Fruit fly (Drosophila melanogaster) whole organism, wandering third instar larva: ENCODE measurements around the gene CG11095.
A peak's percentile ranks its signal among the peaks of the same experiment; 100 is the strongest.

Source experiments
- Abd-B ChIP-seq: fragments of >200 bp; optimal IDR thresholded peaks from 2 replicates; lab custom pipeline; 2017; ENCODE audit warnings: missing biosample characterization, missing genetic modification characterization
- CG32264 ChIP-seq: fragments of 200-800 bp; sonication (Bioruptor generic); optimal IDR thresholded peaks from 2 replicates; lab custom pipeline; 2016; ENCODE audit warnings: missing biosample characterization, missing genetic modification characterization
- CG9705 ChIP-seq: fragments of 200-800 bp; sonication (Bioruptor generic); optimal IDR thresholded peaks from 2 replicates; lab custom pipeline; 2018; ENCODE audit warnings: missing biosample characterization, mild to moderate bottlenecking, missing genetic modification characterization
- CrebA ChIP-seq: fragments of 200-800 bp; sonication (Bioruptor generic); optimal IDR thresholded peaks from 2 replicates; lab custom pipeline; 2016; ENCODE audit warnings: missing biosample characterization, mild to moderate bottlenecking, missing genetic modification characterization, borderline replicate concordance
- Dfd ChIP-seq: fragments of >200 bp; optimal IDR thresholded peaks from 2 replicates; lab custom pipeline; 2017; ENCODE audit warnings: missing biosample characterization, missing genetic modification characterization
- Dif ChIP-seq: fragments of 200-275, 200-300 bp; sonication (Bioruptor generic); optimal IDR thresholded peaks from 2 replicates; lab custom pipeline; 2018; ENCODE audit warnings: missing biosample characterization, missing genetic modification characterization; ENCODE audit not compliant: partially characterized antibody
- GATAd ChIP-seq: sonication (Bioruptor generic); optimal IDR thresholded peaks from 2 replicates; lab custom pipeline; 2016; ENCODE audit warnings: missing biosample characterization, missing genetic modification characterization
- HLH106 ChIP-seq: fragments of 200-800 bp; optimal IDR thresholded peaks from 3 replicates; lab custom pipeline; 2019; ENCODE audit warnings: missing biosample characterization, mild to moderate bottlenecking, missing genetic modification characterization, moderate library complexity
- Hnf4 ChIP-seq: fragments of 200-800 bp; sonication (Bioruptor generic); optimal IDR thresholded peaks from 2 replicates; lab custom pipeline; 2016; ENCODE audit warnings: missing biosample characterization, mild to moderate bottlenecking, missing genetic modification characterization
- Hr78 ChIP-seq: fragments of >200 bp; optimal IDR thresholded peaks from 2 replicates; lab custom pipeline; 2017; ENCODE audit warnings: missing biosample characterization, missing genetic modification characterization
- Hr83 ChIP-seq: fragments of 200-300 bp; sonication (Bioruptor generic); optimal IDR thresholded peaks from 2 replicates; lab custom pipeline; 2016; ENCODE audit warnings: missing biosample characterization, mild to moderate bottlenecking, missing genetic modification characterization, moderate library complexity; ENCODE audit not compliant: poor library complexity, severe bottlenecking
- Jra ChIP-seq: sonication (Bioruptor generic); optimal IDR thresholded peaks from 2 replicates; lab custom pipeline; 2016; ENCODE audit warnings: missing biosample characterization, missing genetic modification characterization
- Mio ChIP-seq: sonication (Bioruptor generic); optimal IDR thresholded peaks from 2 replicates; lab custom pipeline; 2016; ENCODE audit warnings: missing biosample characterization, missing genetic modification characterization
- Myc ChIP-seq: fragments of >200 bp; optimal IDR thresholded peaks from 2 replicates; lab custom pipeline; 2017
- N ChIP-seq: fragments of >200 bp; optimal IDR thresholded peaks from 2 replicates; lab custom pipeline; 2018; ENCODE audit warnings: missing biosample characterization, missing external identifiers, missing genetic modification characterization
- OdsH ChIP-seq: fragments of 200-800 bp; sonication (Bioruptor generic); optimal IDR thresholded peaks from 2 replicates; lab custom pipeline; 2016; ENCODE audit warnings: missing biosample characterization, mild to moderate bottlenecking, missing genetic modification characterization
- Rel ChIP-seq, 2 experiments: fragments of 200-800 bp; sonication (Bioruptor generic) in 1 of 2; optimal IDR thresholded peaks; 2 replicates in 1 of 2; 3 replicates in 1 of 2; lab custom pipeline; 2016 to 2019; ENCODE audit warnings: mild to moderate bottlenecking in 2 of 2, missing biosample characterization in 2 of 2, missing genetic modification characterization in 2 of 2, moderate library complexity in 1 of 2
- Sp1 ChIP-seq: fragments of 200-800 bp; sonication (Bioruptor generic); optimal IDR thresholded peaks from 3 replicates; lab custom pipeline; 2019; ENCODE audit warnings: missing biosample characterization, mild to moderate bottlenecking, missing genetic modification characterization, moderate library complexity
- Vsx2 ChIP-seq: fragments of 200-300, 225-300 bp; sonication (Bioruptor generic); optimal IDR thresholded peaks from 2 replicates; lab custom pipeline; 2018; ENCODE audit warnings: missing biosample characterization, missing genetic modification characterization; ENCODE audit not compliant: partially characterized antibody
- br ChIP-seq: fragments of 200-800 bp; sonication (Bioruptor generic); optimal IDR thresholded peaks from 2 replicates; lab custom pipeline; 2016; ENCODE audit warnings: missing biosample characterization, missing genetic modification characterization
- brk ChIP-seq: fragments of 200-800 bp; sonication (Bioruptor generic); optimal IDR thresholded peaks from 2 replicates; lab custom pipeline; 2016; ENCODE audit warnings: missing biosample characterization, mild to moderate bottlenecking, missing genetic modification characterization
- dl ChIP-seq, 2 experiments: fragments of 175-275, 200-275 bp in 1 of 2; fragments of 200-275 bp in 1 of 2; sonication (Bioruptor generic); optimal IDR thresholded peaks; lab custom pipeline; 2018; ENCODE audit warnings: mild to moderate bottlenecking in 2 of 2, missing biosample characterization in 2 of 2, missing genetic modification characterization in 2 of 2, moderate library complexity in 2 of 2; ENCODE audit not compliant: partially characterized antibody in 2 of 2, insufficient read depth in 1 of 2
- dmrt93B ChIP-seq: fragments of 200-800 bp; sonication (Bioruptor generic); optimal IDR thresholded peaks from 2 replicates; lab custom pipeline; 2018; ENCODE audit warnings: missing biosample characterization, mild to moderate bottlenecking, missing genetic modification characterization
- dsf ChIP-seq: sonication (Bioruptor generic); optimal IDR thresholded peaks from 2 replicates; lab custom pipeline; 2016; ENCODE audit warnings: missing biosample characterization, missing genetic modification characterization, borderline replicate concordance
- ey ChIP-seq: fragments of 200-800 bp; sonication (Bioruptor generic); optimal IDR thresholded peaks from 2 replicates; lab custom pipeline; 2016; ENCODE audit warnings: missing biosample characterization, missing genetic modification characterization
- foxo ChIP-seq, 2 experiments: fragments of 200-800 bp; sonication (Bioruptor generic); optimal IDR thresholded peaks; 2 replicates in 1 of 2; 3 replicates in 1 of 2; lab custom pipeline; 2016 to 2017; ENCODE audit warnings: missing biosample characterization in 2 of 2, missing genetic modification characterization in 2 of 2
- fru ChIP-seq: fragments of 200-800 bp; sonication (Bioruptor generic); optimal IDR thresholded peaks from 3 replicates; lab custom pipeline; 2016; ENCODE audit warnings: missing biosample characterization, mild to moderate bottlenecking, missing genetic modification characterization
- h ChIP-seq: fragments of 200-800 bp; sonication (Bioruptor generic); optimal IDR thresholded peaks from 3 replicates; lab custom pipeline; 2016; ENCODE audit warnings: missing biosample characterization, mild to moderate bottlenecking, missing genetic modification characterization
- jim ChIP-seq: fragments of 175-275, 200-325 bp; sonication (Bioruptor generic); optimal IDR thresholded peaks from 2 replicates; lab custom pipeline; 2016; ENCODE audit warnings: missing biosample characterization, mild to moderate bottlenecking, missing genetic modification characterization
- lola ChIP-seq: fragments of >200 bp; optimal IDR thresholded peaks from 2 replicates; lab custom pipeline; 2017; ENCODE audit warnings: missing biosample characterization, missing genetic modification characterization
- pan ChIP-seq: fragments of >200 bp; optimal IDR thresholded peaks from 2 replicates; lab custom pipeline; 2017
- psq ChIP-seq: fragments of 200-800 bp; sonication (Bioruptor generic); optimal IDR thresholded peaks from 3 replicates; lab custom pipeline; 2017; ENCODE audit warnings: missing biosample characterization, mild to moderate bottlenecking, missing genetic modification characterization, moderate library complexity
- rgr ChIP-seq: fragments of 200-800 bp; sonication (Bioruptor generic); optimal IDR thresholded peaks from 3 replicates; lab custom pipeline; 2016; ENCODE audit warnings: missing biosample characterization, mild to moderate bottlenecking, missing genetic modification characterization
- sage ChIP-seq: fragments of 200-800 bp; sonication (Bioruptor generic); optimal IDR thresholded peaks from 2 replicates; lab custom pipeline; 2016; ENCODE audit warnings: missing biosample characterization, mild to moderate bottlenecking, missing genetic modification characterization
- sv ChIP-seq: fragments of 200-800 bp; sonication (Bioruptor generic); optimal IDR thresholded peaks from 3 replicates; lab custom pipeline; 2016; ENCODE audit warnings: missing biosample characterization, missing genetic modification characterization
- tai ChIP-seq: sonication (Bioruptor generic); optimal IDR thresholded peaks from 2 replicates; lab custom pipeline; 2016; ENCODE audit warnings: missing biosample characterization, missing genetic modification characterization
- usp ChIP-seq: fragments of >200 bp; optimal IDR thresholded peaks from 2 replicates; lab custom pipeline; 2017; ENCODE audit warnings: missing biosample characterization, missing genetic modification characterization
- woc ChIP-seq: sonication (Bioruptor generic); optimal IDR thresholded peaks from 2 replicates; lab custom pipeline; 2016; ENCODE audit warnings: missing biosample characterization, mild to moderate bottlenecking, missing genetic modification characterization

Gene CG11095

dm6 chrX:13783958-13784907, 27.3 kb upstream of the CG11095 start:
- TF ChIP-seq br (GFP tag; lab: Kevin White, UChicago) (no peak), Sp1 (GFP tag; lab: Kevin White, UChicago) (no peak), Vsx2 (no peak), fru (GFP tag; lab: Kevin White, UChicago) (peak; percentile 36), lola (GFP tag; lab: Kevin White, UChicago) (no peak), CG32264 (GFP tag; lab: Kevin White, UChicago) (no peak), dsf (GFP tag; lab: Kevin White, UChicago) (no peak), foxo (GFP tag; optimal IDR thresholded peaks at IDR 0.05; lab: Kevin White, UChicago) (peak in 1 of 2 experiments; percentile 38), GATAd (GFP tag; lab: Kevin White, UChicago) (no peak), CG9705 (no peak), pan (lab: Kevin White, UChicago) (no peak), brk (GFP tag; lab: Kevin White, UChicago) (no peak), Dfd (GFP tag; lab: Kevin White, UChicago) (no peak), Rel (GFP tag; optimal IDR thresholded peaks at IDR 0.05; lab: Kevin White, UChicago) (no peak), Rel (tag; optimal IDR thresholded peaks at IDR 0.05; lab: Kevin White, UChicago) (no peak), sv (GFP tag; lab: Kevin White, UChicago) (no peak), Myc (lab: Kevin White, UChicago) (no peak), h (peak; percentile 14), Hr78 (GFP tag; lab: Kevin White, UChicago) (no peak), ey (peak; percentile 4), Jra (GFP tag; lab: Kevin White, UChicago) (no peak), tai (GFP tag; lab: Kevin White, UChicago) (no peak), Hnf4 (GFP tag; lab: Kevin White, UChicago) (no peak), Mio (no peak), jim (no peak), Hr83 (GFP tag; lab: Kevin White, UChicago) (no peak), HLH106 (no peak), rgr (GFP tag; lab: Kevin White, UChicago) (no peak), woc (GFP tag; lab: Kevin White, UChicago) (no peak), CrebA (GFP tag; lab: Kevin White, UChicago) (no peak), dl (GFP tag; optimal IDR thresholded peaks at IDR 0.05; lab: Kevin White, UChicago; ENCODE audit: insufficient read depth in 1 of 2, partially characterized antibody in 2 of 2) (no peak), sage (GFP tag; lab: Kevin White, UChicago) (no peak), Dif (GFP tag; lab: Kevin White, UChicago) (no peak), psq (peak; percentile 68), usp (GFP tag; lab: Kevin White, UChicago) (no peak), Abd-B (no peak), OdsH (GFP tag; lab: Kevin White, UChicago) (no peak), N (GFP tag; lab: Kevin White, UChicago) (no peak), dmrt93B (GFP tag; lab: Kevin White, UChicago) (no peak)
- TF ChIP-seq, all 38 proteins: peak for 5

dm6 chrX:13786037-13786667, 25.3 kb upstream of the CG11095 start:
- TF ChIP-seq Dfd (GFP tag; lab: Kevin White, UChicago) (no peak), N (GFP tag; lab: Kevin White, UChicago) (no peak), Dif (GFP tag; lab: Kevin White, UChicago) (no peak), tai (GFP tag; lab: Kevin White, UChicago) (no peak), usp (GFP tag; lab: Kevin White, UChicago) (no peak), rgr (GFP tag; lab: Kevin White, UChicago) (no peak), ey (no peak), GATAd (GFP tag; lab: Kevin White, UChicago) (no peak), dmrt93B (GFP tag; lab: Kevin White, UChicago) (no peak), brk (GFP tag; lab: Kevin White, UChicago) (no peak), dl (GFP tag; optimal IDR thresholded peaks at IDR 0.05; lab: Kevin White, UChicago; ENCODE audit: insufficient read depth in 1 of 2, partially characterized antibody in 2 of 2) (no peak)
